Fruit fly (Drosophila melanogaster) whole organism, adult: ENCODE measurements around the gene CG9951.

ENCODE experiments used
- CG14711 ChIP-seq: fragments of 200-800 bp; sonication (Bioruptor generic); optimal IDR thresholded peaks from 2 replicates; lab custom pipeline; 2018; ENCODE audit warnings: missing biosample characterization, mild to moderate bottlenecking, missing genetic modification characterization, moderate library complexity
- CG1620 ChIP-seq: fragments of 200-800 bp; sonication (Bioruptor generic); optimal IDR thresholded peaks from 2 replicates; lab custom pipeline; 2016; ENCODE audit warnings: missing biosample characterization, missing genetic modification characterization
- CG33017 ChIP-seq: fragments of 200-800 bp; sonication (Bioruptor generic); optimal IDR thresholded peaks from 2 replicates; lab custom pipeline; 2018; ENCODE audit warnings: missing biosample characterization, mild to moderate bottlenecking, missing genetic modification characterization, moderate library complexity
- CG5204 ChIP-seq: fragments of 200-800 bp; sonication (Bioruptor generic); optimal IDR thresholded peaks from 2 replicates; lab custom pipeline; 2016; ENCODE audit warnings: missing biosample characterization, missing genetic modification characterization
- CG7101 ChIP-seq: fragments of 200-800 bp; sonication (Bioruptor generic); optimal IDR thresholded peaks from 2 replicates; lab custom pipeline; 2018; ENCODE audit warnings: missing biosample characterization, mild to moderate bottlenecking, missing genetic modification characterization, moderate library complexity
- Clk ChIP-seq: fragments of 200-800 bp; sonication (Bioruptor generic); optimal IDR thresholded peaks from 2 replicates; lab custom pipeline; 2017; ENCODE audit warnings: missing biosample characterization, missing genetic modification characterization
- Crg-1 ChIP-seq: fragments of 200-800 bp; sonication (Bioruptor generic); optimal IDR thresholded peaks from 2 replicates; lab custom pipeline; 2016; ENCODE audit warnings: missing biosample characterization, missing genetic modification characterization
- Hr96 ChIP-seq: fragments of 200-800 bp; sonication (Bioruptor generic); optimal IDR thresholded peaks from 2 replicates; lab custom pipeline; 2016; ENCODE audit warnings: missing biosample characterization, missing genetic modification characterization
- Mnt ChIP-seq: fragments of 200-800 bp; sonication (Bioruptor generic); optimal IDR thresholded peaks from 2 replicates; lab custom pipeline; 2016; ENCODE audit warnings: missing biosample characterization, mild to moderate bottlenecking, missing genetic modification characterization
- cic ChIP-seq: fragments of 200-800 bp; sonication (Bioruptor generic); optimal IDR thresholded peaks from 2 replicates; lab custom pipeline; 2017; ENCODE audit warnings: missing biosample characterization, mild to moderate bottlenecking, missing genetic modification characterization, moderate library complexity
- kay ChIP-seq: fragments of 200-800 bp; sonication (Bioruptor generic); peaks from one replicate; lab custom pipeline; 2016; ENCODE audit warnings: missing biosample characterization, missing genetic modification characterization, borderline replicate concordance
- pad ChIP-seq: fragments of 200-800 bp; sonication (Bioruptor generic); optimal IDR thresholded peaks from 3 replicates; lab custom pipeline; 2017; ENCODE audit warnings: missing biosample characterization, missing genetic modification characterization, mild to moderate bottlenecking, moderate library complexity, missing genetic modification reagents
- tj ChIP-seq: fragments of 200-800 bp; sonication (Bioruptor generic); optimal IDR thresholded peaks from 3 replicates; lab custom pipeline; 2017; ENCODE audit warnings: missing biosample characterization, mild to moderate bottlenecking, missing genetic modification characterization, moderate library complexity
- toe ChIP-seq: fragments of 200-800 bp; sonication (Bioruptor generic); optimal IDR thresholded peaks from 2 replicates; lab custom pipeline; 2016; ENCODE audit warnings: missing biosample characterization, missing genetic modification characterization

- no peak for TF ChIP-seq CG33017 (tag; lab: Kevin White, UChicago)
- TF ChIP-seq Crg-1 (GFP tag; lab: Kevin White, UChicago), result no peak
- TF ChIP-seq pad (GFP tag; lab: Kevin White, UChicago), result no peak
- TF ChIP-seq Clk (GFP tag; lab: Kevin White, UChicago), result no peak
- TF ChIP-seq kay, result no peak
- peak; percentile 5 for TF ChIP-seq CG14711 (tag; lab: Kevin White, UChicago)
- peak; percentile 6 for TF ChIP-seq CG5204 (GFP tag; lab: Kevin White, UChicago)
- TF ChIP-seq CG7101 (tag; lab: Kevin White, UChicago), result no peak
- TF ChIP-seq Hr96 (GFP tag; lab: Kevin White, UChicago), result no peak
- no peak for TF ChIP-seq Mnt (GFP tag; lab: Kevin White, UChicago)
- no peak for TF ChIP-seq tj
- no peak for TF ChIP-seq cic
- TF ChIP-seq toe, result no peak
- no peak for TF ChIP-seq CG1620
Observed at dm6 chr3L:16892728-16893271, 29.8 kb downstream of the CG9951 start.
